Fruit fly (Drosophila melanogaster) whole organism, embryonic: ENCODE results near the gene CG14840.

ENCODE experiments used
- CG10209 ChIP-seq: fragments of 200-800 bp; sonication (Bioruptor generic); optimal IDR thresholded peaks from 3 replicates; lab custom pipeline; 2017; ENCODE audit warnings: missing biosample characterization, mild to moderate bottlenecking, missing genetic modification characterization, missing genetic modification reagents
- CG10267 ChIP-seq: fragments of 200-800 bp; sonication (Bioruptor generic); optimal IDR thresholded peaks from 2 replicates; lab custom pipeline; 2018; ENCODE audit warnings: missing biosample characterization, mild to moderate bottlenecking, missing genetic modification characterization, moderate library complexity
- CG10959 ChIP-seq: fragments of 200-800 bp; sonication (Bioruptor generic); IDR thresholded peaks from 2 replicates; pipeline ENCODE4 v1.3.6; 2022; ENCODE audit warnings: missing biosample characterization, missing genetic modification characterization
- CG11723 ChIP-seq: fragments of 200-800 bp; sonication (Bioruptor generic); optimal IDR thresholded peaks from 2 replicates; lab custom pipeline; 2017; ENCODE audit warnings: missing biosample characterization, mild to moderate bottlenecking, missing genetic modification characterization
- CG12391 ChIP-seq: fragments of 200-800 bp; sonication (Bioruptor generic); optimal IDR thresholded peaks from 3 replicates; lab custom pipeline; 2018; ENCODE audit warnings: missing biosample characterization, mild to moderate bottlenecking, missing genetic modification characterization, moderate library complexity
- CG13424 ChIP-seq: fragments of 200-800 bp; sonication (Bioruptor generic); optimal IDR thresholded peaks from 2 replicates; lab custom pipeline; 2019; ENCODE audit warnings: missing biosample characterization, mild to moderate bottlenecking, missing genetic modification characterization, moderate library complexity
- CG14710 ChIP-seq: fragments of 200-800 bp; sonication (Bioruptor generic); optimal IDR thresholded peaks from 3 replicates; lab custom pipeline; 2019; ENCODE audit warnings: missing biosample characterization, mild to moderate bottlenecking, missing genetic modification characterization, moderate library complexity
- CG16815 ChIP-seq: fragments of 200-800 bp; sonication (Bioruptor generic); optimal IDR thresholded peaks from 3 replicates; lab custom pipeline; 2017; ENCODE audit warnings: missing biosample characterization, mild to moderate bottlenecking, missing genetic modification characterization
- CG17361 ChIP-seq: fragments of 200-800 bp; sonication (Bioruptor generic); IDR thresholded peaks from 3 replicates; pipeline ENCODE4 v1.3.6; 2022; ENCODE audit warnings: missing biosample characterization, missing genetic modification characterization
- CG17612 ChIP-seq: fragments of 200-800 bp; sonication (Bioruptor generic); IDR thresholded peaks from 2 replicates; pipeline ENCODE4 v1.3.6; 2022; ENCODE audit warnings: missing biosample characterization, missing genetic modification characterization
- CG18011 ChIP-seq: fragments of 200-800 bp; sonication (Bioruptor generic); optimal IDR thresholded peaks from 2 replicates; lab custom pipeline; 2017; ENCODE audit warnings: missing biosample characterization, missing genetic modification characterization, mild to moderate bottlenecking, moderate library complexity, missing genotype
- CG1832 ChIP-seq: fragments of 200-800 bp; sonication (Bioruptor generic); optimal IDR thresholded peaks from 2 replicates; lab custom pipeline; 2017; ENCODE audit warnings: missing biosample characterization, mild to moderate bottlenecking, missing genetic modification characterization, inconsistent platforms
- CG18476 ChIP-seq: fragments of 200-800 bp; sonication (Bioruptor generic); optimal IDR thresholded peaks from 2 replicates; lab custom pipeline; 2016; ENCODE audit warnings: missing biosample characterization, mild to moderate bottlenecking, missing genetic modification characterization
- CG2712 ChIP-seq: fragments of 200-800 bp; optimal IDR thresholded peaks from 3 replicates; lab custom pipeline; 2019; ENCODE audit warnings: missing biosample characterization, mild to moderate bottlenecking, missing genetic modification characterization, moderate library complexity
- CG30431 ChIP-seq: fragments of 200-800 bp; sonication (Bioruptor generic); optimal IDR thresholded peaks from 2 replicates; lab custom pipeline; 2017; ENCODE audit warnings: missing biosample characterization, missing genetic modification characterization
- CG4282 ChIP-seq: fragments of 200-800 bp; sonication (Bioruptor generic); optimal IDR thresholded peaks from 2 replicates; lab custom pipeline; 2016; ENCODE audit warnings: missing biosample characterization, missing genetic modification characterization
- CG4360 ChIP-seq: fragments of 200-800 bp; sonication (Bioruptor generic); IDR thresholded peaks from 2 replicates; pipeline ENCODE4 v1.3.6; 2022; ENCODE audit warnings: missing biosample characterization, missing genetic modification characterization
- CG8359 ChIP-seq: fragments of 200-800 bp; sonication (Bioruptor generic); optimal IDR thresholded peaks from 2 replicates; lab custom pipeline; 2017; ENCODE audit warnings: missing biosample characterization, mild to moderate bottlenecking, missing genetic modification characterization, borderline replicate concordance
- CoRest ChIP-seq: fragments of 200-800 bp; sonication (Bioruptor generic); optimal IDR thresholded peaks from 3 replicates; lab custom pipeline; 2018; ENCODE audit warnings: missing biosample characterization, mild to moderate bottlenecking, missing genetic modification characterization, moderate library complexity
- Dad ChIP-seq: fragments of 200-800 bp; sonication (Bioruptor generic); optimal IDR thresholded peaks from 3 replicates; lab custom pipeline; 2016; ENCODE audit warnings: missing biosample characterization, missing genetic modification characterization
- Doc2 ChIP-seq: fragments of 200-800 bp; sonication (Bioruptor generic); IDR thresholded peaks from 2 replicates; pipeline ENCODE4 v1.3.6; 2022; ENCODE audit warnings: missing biosample characterization, missing genetic modification characterization
- Ets97D ChIP-seq: fragments of 200-800 bp; sonication (Bioruptor generic); optimal IDR thresholded peaks from 3 replicates; lab custom pipeline; 2016; ENCODE audit warnings: missing biosample characterization, missing genetic modification characterization
- GATAe ChIP-seq: fragments of 200-800 bp; sonication (Bioruptor generic); conservative IDR thresholded peaks from 2 replicates; pipeline ENCODE4 v1.3.6; 2022; ENCODE audit warnings: missing biosample characterization, missing genetic modification characterization
- HLH3B ChIP-seq: fragments of 200-800 bp; sonication (Bioruptor generic); IDR thresholded peaks from 2 replicates; pipeline ENCODE4 v1.3.6; 2022; ENCODE audit warnings: missing biosample characterization, missing genetic modification characterization
- HLH54F ChIP-seq: fragments of 200-800 bp; sonication (Bioruptor generic); optimal IDR thresholded peaks from 3 replicates; lab custom pipeline; 2016; ENCODE audit warnings: missing biosample characterization, missing genetic modification characterization
- Myb ChIP-seq: fragments of 200-800 bp; sonication (Bioruptor generic); optimal IDR thresholded peaks from 2 replicates; lab custom pipeline; 2016; ENCODE audit warnings: missing biosample characterization, missing genetic modification characterization
- Nf-YA ChIP-seq: fragments of 200-800 bp; sonication (Bioruptor generic); IDR thresholded peaks from 2 replicates; pipeline ENCODE4 v1.3.6; 2022; ENCODE audit warnings: missing biosample characterization, missing genetic modification characterization
- Ptx1 ChIP-seq: fragments of 200-800 bp; sonication (Bioruptor generic); IDR thresholded peaks from 2 replicates; pipeline ENCODE4 v1.3.6; 2022; ENCODE audit warnings: missing biosample characterization, missing genetic modification characterization
- Taf1 ChIP-seq: fragments of 200-800 bp; sonication (Bioruptor generic); IDR thresholded peaks from 2 replicates; pipeline ENCODE4 v1.3.6; 2022; ENCODE audit warnings: missing biosample characterization, missing genetic modification characterization
- abd-A ChIP-seq: fragments of 200-800 bp; sonication (Bioruptor generic); optimal IDR thresholded peaks from 3 replicates; lab custom pipeline; 2019; ENCODE audit warnings: missing biosample characterization, mild to moderate bottlenecking, missing genetic modification characterization, moderate library complexity
- ash1 ChIP-seq: fragments of 200-800 bp; sonication (Bioruptor generic); optimal IDR thresholded peaks from 2 replicates; lab custom pipeline; 2018; ENCODE audit warnings: missing biosample characterization, mild to moderate bottlenecking, missing genetic modification characterization
- bsh ChIP-seq, 2 experiments: fragments of 200-800 bp; sonication (Bioruptor generic); optimal IDR thresholded peaks; 2 replicates each; lab custom pipeline; 2017 to 2018; ENCODE audit warnings: mild to moderate bottlenecking in 2 of 2, missing biosample characterization in 2 of 2, missing genetic modification characterization in 2 of 2, moderate library complexity in 1 of 2
- cg ChIP-seq: fragments of 200-800 bp; sonication (Bioruptor generic); optimal IDR thresholded peaks from 3 replicates; lab custom pipeline; 2019; ENCODE audit warnings: missing biosample characterization, mild to moderate bottlenecking, missing genetic modification characterization, moderate library complexity
- dan ChIP-seq: fragments of 200-800 bp; sonication (Bioruptor generic); IDR thresholded peaks from 2 replicates; pipeline ENCODE4 v1.3.6; 2022; ENCODE audit warnings: missing biosample characterization, missing genetic modification characterization
- danr ChIP-seq: fragments of 200-800 bp; sonication (Bioruptor generic); IDR thresholded peaks from 2 replicates; pipeline ENCODE4 v1.3.6; 2022; ENCODE audit warnings: missing biosample characterization, missing genetic modification characterization
- dmrt11E ChIP-seq: fragments of 200-800 bp; sonication (Bioruptor generic); optimal IDR thresholded peaks from 3 replicates; lab custom pipeline; 2018; ENCODE audit warnings: missing biosample characterization, mild to moderate bottlenecking, missing genetic modification characterization, moderate library complexity
- gcm ChIP-seq: fragments of 200-800 bp; sonication (Bioruptor generic); optimal IDR thresholded peaks from 2 replicates; lab custom pipeline; 2019; ENCODE audit warnings: missing biosample characterization, mild to moderate bottlenecking, missing genetic modification characterization, moderate library complexity
- ham ChIP-seq: fragments of 200-800 bp; sonication (Bioruptor generic); IDR thresholded peaks from 2 replicates; pipeline ENCODE4 v1.3.6; 2022; ENCODE audit warnings: missing biosample characterization, missing genetic modification characterization
- ind ChIP-seq: fragments of 200-800 bp; sonication (Bioruptor generic); optimal IDR thresholded peaks from 3 replicates; lab custom pipeline; 2016; ENCODE audit warnings: missing biosample characterization, missing genetic modification characterization
- jing ChIP-seq: fragments of 200-800 bp; sonication (Bioruptor generic); optimal IDR thresholded peaks from 2 replicates; lab custom pipeline; 2018; ENCODE audit warnings: missing biosample characterization, mild to moderate bottlenecking, missing genetic modification characterization
- mam ChIP-seq: fragments of 200-800 bp; sonication (Bioruptor generic); optimal IDR thresholded peaks from 3 replicates; lab custom pipeline; 2016; ENCODE audit warnings: missing biosample characterization, missing genetic modification characterization
- mirr ChIP-seq: fragments of 200-800 bp; sonication (Bioruptor generic); optimal IDR thresholded peaks from 3 replicates; lab custom pipeline; 2018; ENCODE audit warnings: missing biosample characterization, mild to moderate bottlenecking, missing genetic modification characterization
- nmo ChIP-seq: fragments of 200-800 bp; sonication (Bioruptor generic); optimal IDR thresholded peaks from 2 replicates; lab custom pipeline; 2018; ENCODE audit warnings: missing biosample characterization, mild to moderate bottlenecking, missing genetic modification characterization, moderate library complexity
- pfk ChIP-seq: fragments of 200-800 bp; sonication (Bioruptor generic); optimal IDR thresholded peaks from 2 replicates; lab custom pipeline; 2018; ENCODE audit warnings: missing biosample characterization, mild to moderate bottlenecking, missing genetic modification characterization, moderate library complexity
- prd ChIP-seq, 3 experiments: fragments of >200 bp in 2 of 3; fragments of 200-800 bp in 1 of 3; sonication (Bioruptor generic) in 1 of 3; optimal IDR thresholded peaks in 2 of 3; IDR thresholded peaks in 1 of 3; 2 replicates in 2 of 3; 3 replicates in 1 of 3; pipeline versions ENCODE4 v1.3.6 to Lab custom; 2017 to 2022; ENCODE audit warnings: missing biosample characterization in 1 of 3, missing genetic modification characterization in 1 of 3
- psq ChIP-seq: fragments of 200-800 bp; sonication (Bioruptor generic); optimal IDR thresholded peaks from 2 replicates; lab custom pipeline; 2017; ENCODE audit warnings: missing biosample characterization, missing genetic modification characterization
- pum ChIP-seq: fragments of 200-800 bp; sonication (Bioruptor generic); optimal IDR thresholded peaks from 2 replicates; lab custom pipeline; 2016; ENCODE audit warnings: missing biosample characterization, missing genetic modification characterization
- sug ChIP-seq: fragments of 200-800 bp; optimal IDR thresholded peaks from 2 replicates; lab custom pipeline; 2019; ENCODE audit warnings: missing biosample characterization, mild to moderate bottlenecking, missing genetic modification characterization, moderate library complexity
- tin ChIP-seq: fragments of 200-800 bp; sonication (Bioruptor generic); optimal IDR thresholded peaks from 3 replicates; lab custom pipeline; 2016; ENCODE audit warnings: missing biosample characterization, missing genetic modification characterization

Gene CG14840

DNA sequence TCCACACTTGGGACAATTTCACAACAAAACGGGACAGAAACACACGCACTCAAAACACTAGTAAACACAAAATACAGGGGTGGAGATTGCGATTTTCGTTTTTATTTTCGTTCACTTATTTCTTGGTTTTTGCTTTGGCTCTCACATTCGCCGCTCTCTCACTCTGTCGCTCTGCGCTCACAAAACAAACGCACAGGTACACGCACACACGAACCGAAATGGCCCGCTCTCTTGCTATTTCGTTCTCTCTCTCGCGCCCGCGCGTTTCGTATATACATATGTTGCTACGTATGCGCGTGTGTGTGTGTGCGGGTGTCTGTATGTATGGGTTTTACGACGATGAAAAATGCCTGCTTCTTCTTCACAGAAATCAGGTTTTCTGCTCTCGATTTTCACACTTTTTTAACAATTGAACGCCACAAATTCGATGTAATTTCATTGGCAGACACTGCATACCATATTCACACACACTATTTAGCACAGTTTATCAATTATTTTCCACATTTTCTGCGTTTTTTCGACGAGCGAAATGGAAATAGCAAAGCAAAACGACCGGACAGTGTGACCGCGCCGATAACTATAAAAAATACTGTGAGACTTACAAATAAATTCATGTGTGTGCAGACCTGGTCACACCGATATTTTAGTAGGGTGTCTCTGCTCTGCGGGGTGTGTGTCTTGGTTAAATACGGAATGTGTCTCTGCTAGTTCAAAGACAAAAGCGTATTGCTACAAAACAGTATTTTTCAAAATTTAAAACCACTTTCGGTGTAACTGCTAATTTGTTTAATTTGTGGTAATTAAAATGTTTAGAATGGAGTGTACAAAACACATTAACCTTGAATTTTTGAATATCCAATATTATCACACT lies 25.5 kb upstream of the CG14840 start, which contains the start of gene trx (continued):
- TF ChIP-seq Ets97D (GFP tag; lab: Kevin White, UChicago) = peak; percentile 81
- peak; percentile 100 for TF ChIP-seq cg
- TF ChIP-seq ind = no peak
- TF ChIP-seq sug (tag; lab: Kevin White, UChicago) = no peak
- peak; percentile 64 for TF ChIP-seq gcm (GFP tag; lab: Kevin White, UChicago)
- no peak for TF ChIP-seq CG4282 (GFP tag; lab: Kevin White, UChicago)
- TF ChIP-seq prd (optimal IDR thresholded peaks at IDR 0.05; lab: Kevin White, UChicago) = no peak
- TF ChIP-seq prd (GFP tag; IDR thresholded peaks at IDR 0.05; lab: Robert Waterston, UW) = no peak
- no peak for TF ChIP-seq CG10959 (GFP tag; lab: Robert Waterston, UW)
- TF ChIP-seq CG30431 (GFP tag; lab: Kevin White, UChicago) = no peak
- no peak for TF ChIP-seq mam (GFP tag; lab: Kevin White, UChicago)
- TF ChIP-seq GATAe (GFP tag; lab: Robert Waterston, UW) = no peak
- TF ChIP-seq CoRest (tag; lab: Kevin White, UChicago) = peak; percentile 62
- TF ChIP-seq CG4360 (GFP tag; lab: Robert Waterston, UW) = no peak
- TF ChIP-seq Myb = peak; percentile 100
- TF ChIP-seq Ptx1 (GFP tag; lab: Robert Waterston, UW) = no peak
- TF ChIP-seq CG12391 (tag; lab: Kevin White, UChicago) = peak; percentile 2
- no peak for TF ChIP-seq dan (GFP tag; lab: Robert Waterston, UW)
- TF ChIP-seq CG13424 (tag; lab: Kevin White, UChicago) = no peak
- peak in 1 of 2 experiments; percentile 65 for TF ChIP-seq bsh (GFP tag; optimal IDR thresholded peaks at IDR 0.05; lab: Kevin White, UChicago)
- no peak for TF ChIP-seq ham
- no peak for TF ChIP-seq jing (GFP tag; lab: Kevin White, UChicago)
- TF ChIP-seq abd-A = peak; percentile 90
- no peak for TF ChIP-seq CG10209
- TF ChIP-seq CG10267 = peak; percentile 66
- TF ChIP-seq pfk = no peak
- TF ChIP-seq CG1832 (GFP tag; lab: Kevin White, UChicago) = no peak
- TF ChIP-seq nmo (GFP tag; lab: Kevin White, UChicago) = peak; percentile 52
- peak; percentile 6 for TF ChIP-seq dmrt11E
- no peak for TF ChIP-seq CG16815
- no peak for TF ChIP-seq CG18476 (GFP tag; lab: Kevin White, UChicago)
- no peak for TF ChIP-seq Doc2
- TF ChIP-seq CG11723 = no peak
- no peak for TF ChIP-seq HLH54F (GFP tag; lab: Kevin White, UChicago)
- TF ChIP-seq CG18011 (GFP tag; lab: Kevin White, UChicago) = peak; percentile 98
- TF ChIP-seq Dad (GFP tag; lab: Kevin White, UChicago) = peak; percentile 5
- TF ChIP-seq mirr (GFP tag; lab: Kevin White, UChicago) = no peak
- TF ChIP-seq danr (GFP tag; lab: Robert Waterston, UW) = no peak
- TF ChIP-seq tin (GFP tag; lab: Kevin White, UChicago) = no peak
- TF ChIP-seq HLH3B (GFP tag; lab: Robert Waterston, UW) = no peak
- no peak for TF ChIP-seq Taf1 (GFP tag; lab: Robert Waterston, UW)
- TF ChIP-seq CG14710 (tag; lab: Kevin White, UChicago) = peak; percentile 80
- no peak for TF ChIP-seq Nf-YA (GFP tag; lab: Robert Waterston, UW)
- TF ChIP-seq psq = peak; percentile 70
- no peak for TF ChIP-seq CG17612
- TF ChIP-seq pum = no peak
- peak; percentile 59 for TF ChIP-seq CG2712 (tag; lab: Kevin White, UChicago)
- TF ChIP-seq CG8359 = no peak
- TF ChIP-seq CG17361 = no peak
- TF ChIP-seq ash1 (GFP tag; lab: Kevin White, UChicago) = no peak
